Worm (Caenorhabditis elegans) whole organism, L4/young adult: ENCODE data around the gene his-18.

Experiments
- W03F9.2 ChIP-seq: fragments of 150-350 bp; optimal IDR thresholded peaks from 2 replicates; lab custom pipeline; 2014; ENCODE audit warnings: missing biosample characterization, missing genetic modification characterization
- dao-5 ChIP-seq: sonication (generic microtip); optimal IDR thresholded peaks from 2 replicates; lab custom pipeline; 2016; ENCODE audit warnings: missing genotype, missing genetic modification characterization, moderate library complexity, missing compliant biosample characterization
- him-1 ChIP-seq: sonication (generic microtip); optimal IDR thresholded peaks from 2 replicates; lab custom pipeline; 2016; ENCODE audit warnings: missing genotype, missing genetic modification reagents, missing genetic modification characterization, missing compliant biosample characterization

The his-18 gene

ce11 chrV:8936184-8936589 is 38.2 kb downstream of the his-18 start, which contains the start of gene unc-23:
Gene unc-23 (plus strand): TSS chrV:8936359.
- TF ChIP-seq dao-5 (tag; lab: Kevin White, UChicago) (peak; percentile 68), him-1 (tag; lab: Kevin White, UChicago) (no peak), W03F9.2 (tag; lab: Kevin White, UChicago) (peak; percentile 54)

- TF ChIP-seq him-1 (tag; lab: Kevin White, UChicago): no peak
- TF ChIP-seq W03F9.2 (tag; lab: Kevin White, UChicago): no peak
- TF ChIP-seq dao-5 (tag; lab: Kevin White, UChicago): no peak
Observed at ce11 chrV:8936791-8937475, 38.9 kb downstream of the his-18 start.

- TF ChIP-seq dao-5 (tag; lab: Kevin White, UChicago): no peak
- no peak for TF ChIP-seq W03F9.2 (tag; lab: Kevin White, UChicago)
- no peak for TF ChIP-seq him-1 (tag; lab: Kevin White, UChicago)
Observed at ce11 chrV:8937476-8938249, 39.6 kb downstream of the his-18 start.

- TF ChIP-seq dao-5 (tag; lab: Kevin White, UChicago) (no peak), him-1 (tag; lab: Kevin White, UChicago) (no peak), W03F9.2 (tag; lab: Kevin White, UChicago) (no peak)
Observed at ce11 chrV:8938445-8938844, 40.4 kb downstream of the his-18 start.

- TF ChIP-seq dao-5 (tag; lab: Kevin White, UChicago) (no peak), W03F9.2 (tag; lab: Kevin White, UChicago) (no peak), him-1 (tag; lab: Kevin White, UChicago) (no peak)
Observed at ce11 chrV:8938943-8939342, 40.9 kb downstream of the his-18 start.

ce11 chrV:8939424-8940065 is 41.5 kb downstream of the his-18 start:
- TF ChIP-seq dao-5 (tag; lab: Kevin White, UChicago) (no peak), W03F9.2 (tag; lab: Kevin White, UChicago) (no peak), him-1 (tag; lab: Kevin White, UChicago) (no peak)

- no peak for TF ChIP-seq him-1 (tag; lab: Kevin White, UChicago)
- no peak for TF ChIP-seq W03F9.2 (tag; lab: Kevin White, UChicago)
- TF ChIP-seq dao-5 (tag; lab: Kevin White, UChicago): no peak
Observed at ce11 chrV:8940419-8940818, 42.4 kb downstream of the his-18 start.

ce11 chrV:8942437-8942978 is 44.5 kb downstream of the his-18 start:
- TF ChIP-seq dao-5 (tag; lab: Kevin White, UChicago) (no peak), him-1 (tag; lab: Kevin White, UChicago) (no peak), W03F9.2 (tag; lab: Kevin White, UChicago) (no peak)

ce11 chrV:8943963-8944362 is 45.9 kb downstream of the his-18 start, which contains the start of gene T19A5.3:
Gene T19A5.3 (minus strand): TSS chrV:8944063.
- TF ChIP-seq dao-5 (tag; lab: Kevin White, UChicago) (no peak), him-1 (tag; lab: Kevin White, UChicago) (no peak), W03F9.2 (tag; lab: Kevin White, UChicago) (no peak)

- TF ChIP-seq dao-5 (tag; lab: Kevin White, UChicago): no peak
- TF ChIP-seq him-1 (tag; lab: Kevin White, UChicago): no peak
- TF ChIP-seq W03F9.2 (tag; lab: Kevin White, UChicago): no peak
Observed at ce11 chrV:8944481-8944880, 46.5 kb downstream of the his-18 start.

ce11 chrV:8946142-8946541 is 48.1 kb downstream of the his-18 start:
- TF ChIP-seq dao-5 (tag; lab: Kevin White, UChicago) (no peak), W03F9.2 (tag; lab: Kevin White, UChicago) (no peak), him-1 (tag; lab: Kevin White, UChicago) (no peak)

- no peak for TF ChIP-seq him-1 (tag; lab: Kevin White, UChicago)
Observed at ce11 chrV:8947499-8947898, 49.5 kb downstream of the his-18 start, which contains the start of gene gck-1. Gene gck-1 (plus strand): TSS chrV:8947799.
